Worm (Caenorhabditis elegans) whole organism, L4 larva: Measurements from ENCODE around the gene bath-46.

Source experiments
- D1046.2 ChIP-seq: fragments of 200-800 bp; sonication (Bioruptor generic); IDR thresholded peaks from 2 replicates; pipeline ENCODE4 v1.3.6; 2022; ENCODE audit warnings: missing genetic modification characterization, missing compliant biosample characterization
- F10B5.3 ChIP-seq: sonication (generic microtip); optimal IDR thresholded peaks from 2 replicates; lab custom pipeline; 2016; ENCODE audit warnings: mild to moderate bottlenecking, missing genetic modification characterization, missing compliant biosample characterization
- F37D6.2 ChIP-seq: sonication (generic microtip); optimal IDR thresholded peaks from 2 replicates; lab custom pipeline; 2016; ENCODE audit warnings: mild to moderate bottlenecking, missing genetic modification characterization, missing compliant biosample characterization
- F44E2.7 ChIP-seq: fragments of 200-800 bp; sonication (Bioruptor generic); IDR thresholded peaks from 2 replicates; pipeline ENCODE4 v2.1.2; 2022; ENCODE audit warnings: missing genetic modification characterization, missing compliant biosample characterization
- Y75B8A.6 ChIP-seq: fragments of 200-800 bp; sonication (Bioruptor generic); IDR thresholded peaks from 2 replicates; pipeline ENCODE4 v1.3.6; 2022; ENCODE audit warnings: missing genetic modification reagents, missing genetic modification characterization, missing compliant biosample characterization
- ama-1 ChIP-seq: fragments of 150-350 bp; optimal IDR thresholded peaks from 2 replicates; lab custom pipeline; 2014; ENCODE audit warnings: inconsistent platforms, mixed read lengths
- ceh-32 ChIP-seq: sonication (generic microtip); optimal IDR thresholded peaks from 2 replicates; lab custom pipeline; 2016; ENCODE audit warnings: mild to moderate bottlenecking, missing genetic modification characterization, missing compliant biosample characterization; ENCODE audit not compliant: poor library complexity
- ceh-44 ChIP-seq: fragments of 200-800 bp; sonication (Bioruptor generic); IDR thresholded peaks from 2 replicates; pipeline ENCODE4 v1.3.6; 2022; ENCODE audit warnings: missing genetic modification reagents, missing genetic modification characterization, missing compliant biosample characterization
- ceh-62 ChIP-seq: sonication (generic microtip); optimal IDR thresholded peaks from 2 replicates; lab custom pipeline; 2017; ENCODE audit warnings: missing biosample characterization, missing genetic modification characterization
- ces-1 ChIP-seq: fragments of 150-350 bp; sonication (generic microtip); optimal IDR thresholded peaks from 4 replicates; lab custom pipeline; 2014; ENCODE audit warnings: missing biosample characterization, missing genetic modification reagents, missing genetic modification characterization
- cey-2 ChIP-seq: sonication (generic microtip); optimal IDR thresholded peaks from 3 replicates; lab custom pipeline; 2017; ENCODE audit warnings: missing genetic modification characterization, mild to moderate bottlenecking, missing compliant biosample characterization, antibody characterized with exemption, borderline replicate concordance; ENCODE audit not compliant: insufficient read depth
- daf-12 ChIP-seq: fragments of 150-350 bp; optimal IDR thresholded peaks from 2 replicates; lab custom pipeline; 2014; ENCODE audit warnings: missing biosample characterization, missing genetic modification reagents, missing genetic modification characterization
- daf-16 ChIP-seq, 3 experiments: sonication (generic microtip); optimal IDR thresholded peaks; 2 replicates each; lab custom pipeline; 2016 to 2017; ENCODE audit warnings: missing genetic modification characterization in 3 of 3, missing genetic modification reagents in 3 of 3, mild to moderate bottlenecking in 2 of 3, missing compliant biosample characterization in 2 of 3, missing biosample characterization in 1 of 3, moderate library complexity in 1 of 3
- egl-43 ChIP-seq: fragments of 200-800 bp; sonication (Bioruptor generic); IDR thresholded peaks from 2 replicates; pipeline ENCODE4 v1.3.6; 2022; ENCODE audit warnings: missing genetic modification reagents, missing genetic modification characterization, missing compliant biosample characterization
- gei-8 ChIP-seq: fragments of 200-800 bp; sonication (Bioruptor generic); optimal IDR thresholded peaks from 2 replicates; lab custom pipeline; 2018; ENCODE audit warnings: mild to moderate bottlenecking, missing genetic modification characterization, missing compliant biosample characterization
- hlh-11 ChIP-seq: fragments of 200-800 bp; sonication (Bioruptor generic); optimal IDR thresholded peaks from 2 replicates; lab custom pipeline; 2018; ENCODE audit warnings: mild to moderate bottlenecking, missing genetic modification characterization, missing compliant biosample characterization
- hlh-30 ChIP-seq: sonication (generic microtip); optimal IDR thresholded peaks from 2 replicates; lab custom pipeline; 2017; ENCODE audit warnings: antibody characterized with exemption, mild to moderate bottlenecking, missing genetic modification characterization, missing compliant biosample characterization; ENCODE audit not compliant: insufficient read depth
- jun-1 ChIP-seq: fragments of 150-350 bp; optimal IDR thresholded peaks from 2 replicates; lab custom pipeline; 2014; ENCODE audit warnings: missing biosample characterization, missing genetic modification reagents, missing genetic modification characterization
- lin-38 ChIP-seq: fragments of 200-800 bp; sonication (Bioruptor generic); IDR thresholded peaks from 2 replicates; pipeline ENCODE4 v1.3.6; 2022; ENCODE audit warnings: missing genetic modification reagents, missing genetic modification characterization, missing compliant biosample characterization
- lir-3 ChIP-seq: sonication (generic microtip); optimal IDR thresholded peaks from 2 replicates; lab custom pipeline; 2016; ENCODE audit warnings: mild to moderate bottlenecking, missing genetic modification characterization, missing compliant biosample characterization
- lsy-2 ChIP-seq, 2 experiments: fragments of 150-350 bp in 1 of 2; sonication (generic microtip) in 1 of 2; optimal IDR thresholded peaks; 2 replicates each; lab custom pipeline; 2014 to 2017; ENCODE audit warnings: missing biosample characterization in 2 of 2, missing genetic modification characterization in 2 of 2
- madf-5 ChIP-seq, 2 experiments: fragments of 200-800 bp; sonication (Bioruptor generic); IDR thresholded peaks; 2 replicates each; pipeline ENCODE4 v1.3.6; 2022; ENCODE audit warnings: missing compliant biosample characterization in 2 of 2, missing genetic modification characterization in 2 of 2
- mdt-29 ChIP-seq: fragments of 200-800 bp; sonication (Bioruptor generic); IDR thresholded peaks from 2 replicates; pipeline ENCODE4 v1.3.6; 2022; ENCODE audit warnings: missing genetic modification reagents, missing genetic modification characterization, missing compliant biosample characterization
- mxl-3 ChIP-seq: fragments of 200-800 bp; sonication (Bioruptor generic); optimal IDR thresholded peaks from 2 replicates; lab custom pipeline; 2018; ENCODE audit warnings: mild to moderate bottlenecking, missing genetic modification characterization, missing compliant biosample characterization
- nhr-28 ChIP-seq: fragments of 150-350 bp; optimal IDR thresholded peaks from 2 replicates; lab custom pipeline; 2014; ENCODE audit warnings: missing biosample characterization, missing genetic modification characterization
- nhr-41 ChIP-seq: fragments of 200-800 bp; sonication (Bioruptor generic); IDR thresholded peaks from 2 replicates; pipeline ENCODE4 v1.3.6; 2022; ENCODE audit warnings: missing genetic modification reagents, missing genetic modification characterization, missing compliant biosample characterization
- nhr-48 ChIP-seq: sonication (generic microtip); optimal IDR thresholded peaks from 2 replicates; lab custom pipeline; 2016; ENCODE audit warnings: mild to moderate bottlenecking, missing genetic modification characterization, missing compliant biosample characterization
- nhr-77 ChIP-seq: fragments of 150-350 bp; optimal IDR thresholded peaks from 2 replicates; lab custom pipeline; 2014; ENCODE audit warnings: missing biosample characterization, missing genetic modification characterization
- pqm-1 ChIP-seq: sonication (generic microtip); optimal IDR thresholded peaks from 2 replicates; lab custom pipeline; 2017; ENCODE audit warnings: missing biosample characterization, missing genetic modification characterization
- set-16 ChIP-seq: fragments of 200-800 bp; sonication (Bioruptor generic); IDR thresholded peaks from 2 replicates; pipeline ENCODE4 v1.3.6; 2022; ENCODE audit warnings: missing genetic modification reagents, missing genetic modification characterization, missing compliant biosample characterization
- skn-1 ChIP-seq: fragments of 150-350 bp; optimal IDR thresholded peaks from 2 replicates; lab custom pipeline; 2014; ENCODE audit warnings: missing biosample characterization, missing genetic modification characterization
- snpc-1.2 ChIP-seq: fragments of 200-800 bp; sonication (Bioruptor generic); IDR thresholded peaks from 2 replicates; pipeline ENCODE4 v1.3.6; 2022; ENCODE audit warnings: missing genetic modification reagents, missing genetic modification characterization, missing compliant biosample characterization
- vab-7 ChIP-seq: fragments of 200-800 bp; sonication (Bioruptor generic); IDR thresholded peaks from 2 replicates; pipeline ENCODE4 v1.3.6; 2022; ENCODE audit warnings: missing genetic modification reagents, missing genetic modification characterization, missing compliant biosample characterization
- zag-1 ChIP-seq: fragments of 150-350 bp; optimal IDR thresholded peaks from 2 replicates; lab custom pipeline; 2014; ENCODE audit warnings: missing biosample characterization, missing genetic modification characterization

Gene bath-46

DNA sequence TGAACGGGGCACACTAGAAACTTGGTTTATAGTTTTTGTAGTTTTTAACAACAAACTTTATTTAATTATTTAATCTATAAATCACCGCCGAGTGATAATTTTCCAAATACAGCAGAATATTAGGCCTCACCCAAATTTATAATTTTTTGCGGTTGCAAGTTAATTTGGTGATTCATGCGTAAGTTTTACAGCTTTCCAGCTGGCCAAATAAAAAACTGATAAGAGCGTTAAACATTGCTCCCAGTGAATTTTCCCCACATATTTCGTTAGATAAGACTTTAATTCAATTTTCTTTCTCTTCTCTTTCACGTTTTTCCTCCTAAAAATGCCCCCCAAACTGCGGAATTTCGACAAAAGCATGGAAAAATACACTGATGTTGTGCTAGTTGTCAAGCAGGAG is 3.8 kb downstream of the bath-46 start, which contains the start of gene bath-47:
TSS of gene bath-47 (plus strand) at position 305 of the 400 bp plus-strand sequence.
- no peak for TF ChIP-seq daf-16 (GFP tag; optimal IDR thresholded peaks at IDR 0.05; lab: Kevin White, UChicago)
- no peak for TF ChIP-seq daf-16 (tag; optimal IDR thresholded peaks at IDR 0.05; lab: Kevin White, UChicago)
- TF ChIP-seq ceh-44, result no peak
- TF ChIP-seq F10B5.3, result no peak
- TF ChIP-seq mdt-29 (GFP tag; lab: Robert Waterston, UW), result no peak
- TF ChIP-seq lir-3 (tag; lab: Kevin White, UChicago), result no peak
- no peak for TF ChIP-seq ama-1 (lab: Kevin White, UChicago)
- TF ChIP-seq nhr-48 (tag; lab: Kevin White, UChicago), result no peak
- no peak for TF ChIP-seq vab-7 (GFP tag; lab: Robert Waterston, UW)
- no peak for TF ChIP-seq egl-43
- TF ChIP-seq, all 104 proteins: peak for 0

DNA sequence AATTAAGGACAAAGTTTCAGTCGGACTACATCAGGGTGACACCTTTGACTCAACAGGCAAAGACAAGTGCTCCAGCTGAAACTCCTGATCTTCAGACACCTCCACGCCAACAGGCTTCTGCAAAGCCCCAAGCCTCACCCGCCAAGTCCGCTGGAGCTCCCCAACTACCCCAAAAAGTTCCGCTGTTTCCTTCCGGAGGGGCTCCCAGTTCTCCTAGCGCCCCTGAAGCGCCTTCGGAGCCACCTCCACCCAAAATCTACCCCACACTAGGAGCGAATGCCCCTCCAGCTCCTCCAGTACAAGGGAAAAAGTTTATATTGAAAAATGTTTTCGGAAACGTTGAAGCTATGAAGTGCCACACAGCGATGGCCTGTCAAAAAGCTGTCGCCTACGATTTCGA is 5.3 kb downstream of the bath-46 start:
- TF ChIP-seq lsy-2 (tag; optimal IDR thresholded peaks at IDR 0.05; lab: Kevin White, UChicago) (no peak), set-16 (GFP tag; lab: Robert Waterston, UW) (peak; percentile 84)

DNA sequence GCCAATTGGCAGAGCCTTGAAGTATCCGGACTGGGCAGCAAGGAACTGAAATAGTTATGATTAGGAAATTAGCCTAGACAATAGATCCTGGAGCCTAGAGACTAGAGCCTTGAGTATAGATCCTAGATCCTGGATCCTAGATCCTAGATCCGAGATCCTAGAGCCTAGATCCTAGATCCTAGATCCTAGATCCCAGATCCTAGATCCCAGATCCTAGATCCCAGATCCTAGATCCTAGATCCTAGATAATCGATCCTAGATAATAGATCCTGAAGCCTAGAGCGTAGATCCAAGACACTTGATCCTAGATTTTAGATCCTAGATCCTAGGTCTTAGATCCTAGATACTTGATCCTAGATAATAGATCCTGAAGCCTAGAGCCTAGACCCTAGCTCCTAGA is 7.3 kb downstream of the bath-46 start:
- TF ChIP-seq hlh-30 (tag; lab: Kevin White, UChicago) (no peak), daf-12 (tag; lab: Kevin White, UChicago) (no peak), Y75B8A.6 (GFP tag; lab: Robert Waterston, UW) (no peak), ama-1 (lab: Kevin White, UChicago) (no peak), lir-3 (tag; lab: Kevin White, UChicago) (no peak), ces-1 (GFP tag; lab: Kevin White, UChicago) (no peak), F37D6.2 (tag; lab: Kevin White, UChicago) (no peak), lin-38 (GFP tag; lab: Robert Waterston, UW) (no peak), ceh-62 (tag; lab: Kevin White, UChicago) (no peak), mxl-3 (no peak), nhr-48 (tag; lab: Kevin White, UChicago) (no peak), ceh-32 (no peak), nhr-77 (tag; lab: Kevin White, UChicago) (no peak), zag-1 (tag; lab: Kevin White, UChicago) (no peak), jun-1 (tag; lab: Kevin White, UChicago) (no peak), madf-5 (GFP tag; IDR thresholded peaks at IDR 0.05; lab: Robert Waterston, UW) (no peak)

DNA sequence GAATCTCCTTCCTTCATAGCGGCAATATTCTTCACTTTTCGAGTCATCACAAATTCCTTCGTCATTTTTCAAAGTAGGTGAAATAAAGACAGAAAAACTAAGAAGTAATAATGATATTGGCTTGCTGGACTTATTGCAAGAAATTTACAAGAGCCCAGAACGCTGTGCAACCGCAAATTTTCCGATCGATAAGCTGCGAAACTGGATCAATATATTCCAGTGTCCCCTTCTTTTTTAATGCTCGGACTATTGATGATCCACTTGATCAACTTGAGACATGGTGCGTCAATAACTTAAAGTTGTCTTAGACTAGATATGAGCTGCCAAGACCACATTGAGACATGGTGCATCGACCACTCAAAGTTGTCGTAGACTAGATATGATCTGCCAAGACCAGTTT is 8.4 kb downstream of the bath-46 start, which contains the start of gene bath-33:
TSS of gene bath-33 (minus strand) at position 101 of the 400 bp plus-strand sequence.
- TF ChIP-seq snpc-1.2 (GFP tag; lab: Robert Waterston, UW) (no peak), nhr-41 (GFP tag; lab: Robert Waterston, UW) (no peak), ceh-32 (no peak), zag-1 (tag; lab: Kevin White, UChicago) (no peak), F44E2.7 (no peak), D1046.2 (GFP tag; lab: Robert Waterston, UW) (no peak), nhr-28 (tag; lab: Kevin White, UChicago) (no peak), cey-2 (tag; lab: Kevin White, UChicago) (no peak), skn-1 (tag; lab: Kevin White, UChicago) (no peak), gei-8 (GFP tag; lab: Kevin White, UChicago) (no peak)

DNA sequence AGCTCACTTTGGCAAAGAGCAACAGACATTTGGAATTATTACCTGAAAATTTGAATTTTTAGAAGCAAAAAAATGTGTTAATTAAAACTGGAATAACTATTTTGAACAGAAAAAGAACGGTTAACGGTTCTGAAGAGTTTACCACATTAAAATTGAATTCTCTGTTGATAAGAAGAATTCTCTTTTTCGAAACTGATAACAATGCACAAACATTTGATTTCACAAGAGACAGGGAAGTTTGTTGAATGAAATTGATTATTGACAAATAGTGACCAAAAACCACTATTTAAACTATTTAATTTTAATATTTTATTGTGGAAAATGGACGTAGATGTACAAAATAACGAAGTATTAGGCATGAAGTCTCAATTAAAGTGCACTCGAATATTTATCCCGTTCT is 9.9 kb downstream of the bath-46 start:
- TF ChIP-seq nhr-77 (tag; lab: Kevin White, UChicago) (peak; percentile 46), skn-1 (tag; lab: Kevin White, UChicago) (no peak), daf-16 (GFP tag; optimal IDR thresholded peaks at IDR 0.05; lab: Kevin White, UChicago) (no peak), daf-16 (tag; optimal IDR thresholded peaks at IDR 0.05; lab: Kevin White, UChicago) (peak; percentile 86), nhr-28 (tag; lab: Kevin White, UChicago) (peak; percentile 48), hlh-11 (tag; lab: Kevin White, UChicago) (peak; percentile 15), pqm-1 (peak; percentile 80)
- TF ChIP-seq, all 104 proteins: peak for 5
